ENCODE assay signal across 6 worm cellular contexts in the genomic region with DNA sequence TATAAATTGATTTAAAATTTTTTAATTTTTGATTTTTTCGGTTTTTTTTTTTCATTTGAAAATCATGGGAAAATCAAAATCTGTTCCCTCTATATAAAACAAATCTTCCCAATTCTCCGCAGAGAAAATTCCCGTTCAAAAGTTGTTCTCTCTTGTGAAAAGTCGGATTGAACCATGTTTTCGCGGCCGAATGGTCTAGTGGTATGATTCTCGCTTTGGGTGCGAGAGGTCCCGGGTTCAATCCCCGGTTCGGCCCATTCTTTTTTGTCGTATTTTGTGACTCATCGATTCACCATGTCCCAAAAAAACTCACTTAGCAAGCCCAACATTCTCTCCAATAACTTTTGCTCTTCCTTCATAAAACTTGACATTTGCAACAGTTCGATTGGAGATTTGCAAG.
A peak's percentile ranks its signal among the peaks of the same experiment; 100 is the strongest.
TF ChIP-seq lines count a peak whose summit lies in the region.

No protein-coding gene starts in this region.

TF ChIP-seq in whole organism, L2 larva, 48 proteins besides CTCF, POLR2A, EP300 and RAD21:
- TF ChIP-seq lin-13 (GFP tag; optimal IDR thresholded peaks at IDR 0.05; lab: Kevin White, UChicago) = no peak
- TF ChIP-seq nhr-129 (tag; optimal IDR thresholded peaks at IDR 0.05; lab: Kevin White, UChicago) = no peak
- no peak for TF ChIP-seq unc-55 (GFP tag; optimal IDR thresholded peaks at IDR 0.05; lab: Kevin White, UChicago)
- no peak for TF ChIP-seq ztf-1 (GFP tag; conservative IDR thresholded peaks at IDR 0.05; lab: Robert Waterston, UW)
- TF ChIP-seq fos-1 (tag; optimal IDR thresholded peaks at IDR 0.05; lab: Kevin White, UChicago) = peak; percentile 48
TF ChIP-seq in whole organism, L2 larva: peak in this region for 1.

TF ChIP-seq in whole organism, L3 larva, 47 proteins besides CTCF, POLR2A, EP300 and RAD21:
- no peak for TF ChIP-seq nhr-77 (tag; optimal IDR thresholded peaks at IDR 0.05; lab: Kevin White, UChicago)
- no peak for TF ChIP-seq mml-1 (tag; optimal IDR thresholded peaks at IDR 0.05; lab: Kevin White, UChicago)
- TF ChIP-seq hmg-11 (tag; optimal IDR thresholded peaks at IDR 0.05; lab: Kevin White, UChicago) = peak; percentile 10
- peak; percentile 12 for TF ChIP-seq nfya-1 (tag; optimal IDR thresholded peaks at IDR 0.05; lab: Kevin White, UChicago; ENCODE audit: insufficient read depth)
- no peak for TF ChIP-seq nhr-23 (tag; optimal IDR thresholded peaks at IDR 0.05; lab: Kevin White, UChicago)
- no peak for TF ChIP-seq pha-4 (tag; optimal IDR thresholded peaks at IDR 0.05; lab: Kevin White, UChicago)
- TF ChIP-seq nhr-76 (tag; optimal IDR thresholded peaks at IDR 0.05; lab: Kevin White, UChicago) = no peak
- no peak for TF ChIP-seq R02D3.7 (tag; optimal IDR thresholded peaks at IDR 0.05; lab: Kevin White, UChicago)
- TF ChIP-seq nhr-67 (tag; optimal IDR thresholded peaks at IDR 0.05; lab: Kevin White, UChicago) = no peak
- no peak for TF ChIP-seq ztf-11 (tag; optimal IDR thresholded peaks at IDR 0.05; lab: Kevin White, UChicago)
- no peak for TF ChIP-seq elt-3 (tag; optimal IDR thresholded peaks at IDR 0.05; lab: Kevin White, UChicago)
- TF ChIP-seq elt-2 (tag; optimal IDR thresholded peaks at IDR 0.05; lab: Kevin White, UChicago) = no peak
TF ChIP-seq in whole organism, L3 larva: peak in this region for 2.

TF ChIP-seq in whole organism, L4 larva, 104 proteins besides CTCF, POLR2A, EP300 and RAD21 (continues in another document):
- TF ChIP-seq hlh-30 (tag; optimal IDR thresholded peaks at IDR 0.05; lab: Kevin White, UChicago; ENCODE audit: insufficient read depth) (no peak), mdt-29 (GFP tag; IDR thresholded peaks at IDR 0.05; lab: Robert Waterston, UW) (no peak), pha-4 (GFP tag; IDR thresholded peaks at IDR 0.05; lab: Robert Waterston, UW) (peak; percentile 49; the same call in 1 of the 2 replicates), pha-4 (tag; optimal IDR thresholded peaks at IDR 0.05; lab: Kevin White, UChicago) (no peak), ceh-20 (GFP tag; IDR thresholded peaks at IDR 0.05; lab: Robert Waterston, UW) (no peak), lir-3 (tag; optimal IDR thresholded peaks at IDR 0.05; lab: Kevin White, UChicago) (no peak), madf-5 (GFP tag; IDR thresholded peaks at IDR 0.05; lab: Robert Waterston, UW) (no peak), fos-1 (tag; optimal IDR thresholded peaks at IDR 0.05; lab: Kevin White, UChicago) (no peak), lin-39 (tag; optimal IDR thresholded peaks at IDR 0.05; lab: Kevin White, UChicago) (no peak), zfp-2 (tag; optimal IDR thresholded peaks at IDR 0.05; lab: Kevin White, UChicago) (no peak), aly-2 (tag; optimal IDR thresholded peaks at IDR 0.05; lab: Kevin White, UChicago) (no peak), nhr-6 (tag; optimal IDR thresholded peaks at IDR 0.05; lab: Kevin White, UChicago) (no peak), unc-130 (GFP tag; optimal IDR thresholded peaks at IDR 0.05; lab: Kevin White, UChicago) (peak; percentile 42), R02D3.7 (tag; optimal IDR thresholded peaks at IDR 0.05; lab: Kevin White, UChicago) (no peak), spr-3 (GFP tag; optimal IDR thresholded peaks at IDR 0.05; lab: Kevin White, UChicago) (no peak), dmd-9 (GFP tag; IDR thresholded peaks at IDR 0.05; lab: Robert Waterston, UW) (no peak), dpl-1 (GFP tag; optimal IDR thresholded peaks at IDR 0.05; lab: Kevin White, UChicago) (no peak), F26F4.8 (GFP tag; conservative IDR thresholded peaks at IDR 0.05; lab: Robert Waterston, UW) (0 out of 2 replicates have a peak, but pooled peaks have one; percentile 50)

TF ChIP-seq in whole organism, early embryonic, 17 proteins besides CTCF, POLR2A, EP300 and RAD21:
- TF ChIP-seq tbx-37 (GFP tag; conservative IDR thresholded peaks at IDR 0.05; lab: Robert Waterston, UW) (no peak), ama-1 (optimal IDR thresholded peaks at IDR 0.05; lab: Kevin White, UChicago) (no peak), aly-1 (tag; optimal IDR thresholded peaks at IDR 0.05; lab: Kevin White, UChicago) (no peak), pes-1 (GFP tag; IDR thresholded peaks at IDR 0.05; lab: Robert Waterston, UW) (0 out of 2 replicates have a peak, but pooled peaks have one; percentile 10), hnd-1 (tag; optimal IDR thresholded peaks at IDR 0.05; lab: Kevin White, UChicago) (no peak), ets-7 (tag; optimal IDR thresholded peaks at IDR 0.05; lab: Kevin White, UChicago) (no peak), hmbx-1 (tag; optimal IDR thresholded peaks at IDR 0.05; lab: Kevin White, UChicago) (no peak), tra-4 (tag; optimal IDR thresholded peaks at IDR 0.05; lab: Kevin White, UChicago) (no peak)

TF ChIP-seq in whole organism, midembryonic, 9 proteins besides CTCF, POLR2A, EP300 and RAD21:
- no peak for TF ChIP-seq ref-1 (GFP tag; conservative IDR thresholded peaks at IDR 0.05; lab: Robert Waterston, UW)
- TF ChIP-seq ztf-23 (GFP tag; IDR thresholded peaks at IDR 0.05; lab: Robert Waterston, UW) = 0 out of 2 replicates have a peak, but pooled peaks have one; percentile 31

TF ChIP-seq in whole organism, young adult, 124 proteins besides CTCF, POLR2A, EP300 and RAD21:
- no peak for TF ChIP-seq athp-1 (tag; optimal IDR thresholded peaks at IDR 0.05; lab: Kevin White, UChicago)
- TF ChIP-seq F39B2.1 (GFP tag; IDR thresholded peaks at IDR 0.05; lab: Robert Waterston, UW) = no peak
- TF ChIP-seq rcor-1 (GFP tag; IDR thresholded peaks at IDR 0.05; lab: Robert Waterston, UW) = no peak
- TF ChIP-seq nhr-90 (tag; optimal IDR thresholded peaks at IDR 0.05; lab: Kevin White, UChicago) = peak; percentile 56
- TF ChIP-seq F37B4.10 (GFP tag; IDR thresholded peaks at IDR 0.05; lab: Robert Waterston, UW) = no peak
- TF ChIP-seq T07F8.4 (tag; optimal IDR thresholded peaks at IDR 0.05; lab: Kevin White, UChicago) = peak; percentile 23
- no peak for TF ChIP-seq attf-6 (GFP tag; IDR thresholded peaks at IDR 0.05; lab: Robert Waterston, UW)
- TF ChIP-seq rpc-1 (optimal IDR thresholded peaks at IDR 0.05; lab: Kevin White, UChicago) = peak; percentile 64
- TF ChIP-seq rpc-1 (tag; optimal IDR thresholded peaks at IDR 0.05; lab: Kevin White, UChicago) = peak; percentile 85
- TF ChIP-seq die-1 (tag; optimal IDR thresholded peaks at IDR 0.05; lab: Kevin White, UChicago) = peak; percentile 66
- no peak for TF ChIP-seq nhr-120 (GFP tag; IDR thresholded peaks at IDR 0.05; lab: Robert Waterston, UW)
- no peak for TF ChIP-seq atf-7 (tag; optimal IDR thresholded peaks at IDR 0.05; lab: Kevin White, UChicago)
- no peak for TF ChIP-seq C06A6.2 (GFP tag; conservative IDR thresholded peaks at IDR 0.05; lab: Robert Waterston, UW)
- TF ChIP-seq nfya-2 (GFP tag; IDR thresholded peaks at IDR 0.05; lab: Robert Waterston, UW) = no peak
- TF ChIP-seq F55B11.4 (tag; optimal IDR thresholded peaks at IDR 0.05; lab: Kevin White, UChicago; ENCODE audit: borderline replicate concordance, insufficient read depth) = no peak
- no peak for TF ChIP-seq ZK185.1 (tag; optimal IDR thresholded peaks at IDR 0.05; lab: Kevin White, UChicago; ENCODE audit: poor library complexity, severe bottlenecking)
- 0 out of 2 replicates have a peak, but pooled peaks have one; percentile 64 for TF ChIP-seq ztf-25 (GFP tag; IDR thresholded peaks at IDR 0.05; lab: Robert Waterston, UW)
- TF ChIP-seq mes-4 (tag; optimal IDR thresholded peaks at IDR 0.05; lab: Kevin White, UChicago) = no peak
- TF ChIP-seq dox-1 (GFP tag; IDR thresholded peaks at IDR 0.05; lab: Robert Waterston, UW) = 0 out of 2 replicates have a peak, but pooled peaks have one; percentile 34
- TF ChIP-seq ztf-18 (tag; optimal IDR thresholded peaks at IDR 0.05; lab: Kevin White, UChicago) = peak; percentile 66
- TF ChIP-seq madf-6 (GFP tag; IDR thresholded peaks at IDR 0.05; lab: Robert Waterston, UW) = peak; percentile 38; the same call in 1 of the 2 replicates
- TF ChIP-seq lsy-27 (tag; optimal IDR thresholded peaks at IDR 0.05; lab: Kevin White, UChicago; ENCODE audit: borderline replicate concordance, insufficient read depth) = no peak
- no peak for TF ChIP-seq nhr-80 (tag; optimal IDR thresholded peaks at IDR 0.05; lab: Kevin White, UChicago)
- TF ChIP-seq him-1 (tag; optimal IDR thresholded peaks at IDR 0.05; lab: Kevin White, UChicago) = peak; percentile 62
- peak; percentile 52 for TF ChIP-seq snpc-1.3 (tag; optimal IDR thresholded peaks at IDR 0.05; lab: Kevin White, UChicago; ENCODE audit: insufficient read depth)
- no peak for TF ChIP-seq sea-2 (GFP tag; IDR thresholded peaks at IDR 0.05; lab: Robert Waterston, UW)
- peak; percentile 30; the same call in 1 of the 2 replicates for TF ChIP-seq F33H1.4 (GFP tag; IDR thresholded peaks at IDR 0.05; lab: Robert Waterston, UW)
- peak; percentile 43 for TF ChIP-seq lsl-1 (GFP tag; optimal IDR thresholded peaks at IDR 0.05; lab: Kevin White, UChicago)
- peak; percentile 88 for TF ChIP-seq tbp1 (GFP tag; optimal IDR thresholded peaks at IDR 0.05; lab: Kevin White, UChicago)
- peak; percentile 48 for TF ChIP-seq D2030.7 (GFP tag; IDR thresholded peaks at IDR 0.05; lab: Robert Waterston, UW)
- TF ChIP-seq lin-35 (GFP tag; optimal IDR thresholded peaks at IDR 0.05; lab: Kevin White, UChicago) = no peak
- peak; percentile 1 for TF ChIP-seq lin-54 (GFP tag; optimal IDR thresholded peaks at IDR 0.05; lab: Kevin White, UChicago)
- peak; percentile 73 for TF ChIP-seq B0261.1 (tag; optimal IDR thresholded peaks at IDR 0.05; lab: Kevin White, UChicago)
- no peak for TF ChIP-seq Y67H2A.10 (GFP tag; conservative IDR thresholded peaks at IDR 0.05; lab: Robert Waterston, UW)
